Worm (Caenorhabditis elegans) whole organism, L4 larva: ENCODE measurements around the gene pho-14.

Experiments
- ama-1 ChIP-seq: fragments of 150-350 bp; optimal IDR thresholded peaks from 2 replicates; lab custom pipeline; 2014; ENCODE audit warnings: inconsistent platforms, mixed read lengths
- ceh-82 ChIP-seq: sonication (generic microtip); optimal IDR thresholded peaks from 2 replicates; lab custom pipeline; 2017; ENCODE audit warnings: missing biosample characterization, missing genetic modification characterization
- mep-1 ChIP-seq: fragments of 150-350 bp; sonication (generic microtip); optimal IDR thresholded peaks from 3 replicates; lab custom pipeline; 2014; ENCODE audit warnings: missing biosample characterization, missing genetic modification characterization
- pha-4 ChIP-seq, 2 experiments: fragments of 150-350 bp in 1 of 2; fragments of 200-800 bp in 1 of 2; sonication (Bioruptor generic) in 1 of 2; IDR thresholded peaks in 1 of 2; optimal IDR thresholded peaks in 1 of 2; 2 replicates each; pipeline versions ENCODE4 v1.3.6 to Lab custom; 2014 to 2022; ENCODE audit warnings: missing genetic modification characterization in 2 of 2, missing genetic modification reagents in 2 of 2, missing biosample characterization in 1 of 2, missing compliant biosample characterization in 1 of 2
- unc-39 ChIP-seq: sonication (generic microtip); optimal IDR thresholded peaks from 2 replicates; lab custom pipeline; 2017; ENCODE audit warnings: missing biosample characterization, missing genetic modification characterization

DNA sequence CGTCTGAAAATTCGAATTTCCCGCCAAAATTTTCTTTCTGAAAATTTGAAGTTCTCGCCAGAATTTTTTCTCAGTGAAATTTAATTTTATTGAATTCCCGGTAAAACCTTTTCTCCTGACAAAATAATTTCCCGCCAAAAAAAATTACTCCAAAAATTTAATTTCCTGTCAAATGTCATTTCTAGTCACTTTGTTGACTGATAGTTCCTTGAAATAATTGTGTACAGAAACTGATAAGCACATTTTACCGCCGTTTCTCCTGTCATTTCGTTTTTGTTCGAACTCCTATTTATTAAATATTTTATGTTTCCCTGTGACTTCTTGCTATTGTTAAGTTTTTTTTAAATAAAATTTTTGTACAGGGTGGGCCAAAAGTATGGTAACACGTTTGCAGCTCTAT lies 36.7 kb downstream of the pho-14 start:
- TF ChIP-seq mep-1 (tag; lab: Kevin White, UChicago), result no peak
- TF ChIP-seq pha-4 (GFP tag; IDR thresholded peaks at IDR 0.05; lab: Robert Waterston, UW), result no peak
- TF ChIP-seq pha-4 (tag; optimal IDR thresholded peaks at IDR 0.05; lab: Kevin White, UChicago), result no peak
- TF ChIP-seq ama-1 (lab: Kevin White, UChicago), result no peak
- TF ChIP-seq ceh-82 (tag; lab: Kevin White, UChicago), result no peak
- TF ChIP-seq unc-39 (tag; lab: Kevin White, UChicago), result no peak
